Fruit fly (Drosophila melanogaster): ENCODE results near the gene Jon65Aii.
A peak's percentile ranks its signal among the peaks of the same experiment; 100 is the strongest.

Jon65Aii gene

dm6 chr3L:6052021-6052420 is at the start of gene Jon65Aii:
Gene Jon65Aii (plus strand): TSS chr3L:6052321.
- TF ChIP-seq noc (tag; optimal IDR thresholded peaks at IDR 0.05) = peak; percentile 5

dm6 chr3L:6010921-6011320 is 41.2 kb upstream of the Jon65Aii start, which contains the start of gene alphaKap4:
Gene alphaKap4 (minus strand): TSS chr3L:6011021.
- no peak for TF ChIP-seq noc (tag; optimal IDR thresholded peaks at IDR 0.05)

DNA sequence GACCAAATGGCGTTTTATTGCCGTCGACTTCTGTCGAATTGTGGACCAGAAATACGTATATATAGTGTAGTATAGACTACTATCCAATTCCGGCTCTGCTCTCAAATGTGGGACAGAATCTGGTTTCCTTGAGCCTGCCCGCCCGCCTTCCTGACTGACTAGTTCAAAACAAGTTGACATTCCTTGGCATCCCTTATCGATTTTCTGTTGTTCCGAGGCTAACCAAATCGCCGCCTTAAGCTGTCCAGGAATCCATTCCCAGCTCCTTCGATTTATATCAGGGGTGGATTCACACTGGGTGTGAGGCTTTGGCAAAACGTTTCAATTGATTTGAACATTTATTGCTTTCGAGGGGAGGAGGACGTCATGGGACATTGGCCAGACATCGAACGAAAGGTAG is 39.2 kb upstream of the Jon65Aii start:
- no peak for TF ChIP-seq noc (tag; optimal IDR thresholded peaks at IDR 0.05)

dm6 chr3L:6022142-6022541 is 30.0 kb upstream of the Jon65Aii start:
- TF ChIP-seq noc (tag; optimal IDR thresholded peaks at IDR 0.05) = no peak

dm6 chr3L:6033008-6033407 is 19.1 kb upstream of the Jon65Aii start:
- no peak for TF ChIP-seq noc (tag; optimal IDR thresholded peaks at IDR 0.05)

- no peak for TF ChIP-seq noc (tag; optimal IDR thresholded peaks at IDR 0.05)
Observed at dm6 chr3L:6034511-6034910, 17.6 kb upstream of the Jon65Aii start, which contains the start of gene CG10477. Gene CG10477 (minus strand): TSS chr3L:6034611.

- TF ChIP-seq noc (tag; optimal IDR thresholded peaks at IDR 0.05) = no peak
Observed at dm6 chr3L:6034916-6035315, 17.2 kb upstream of the Jon65Aii start, which contains the start of gene yip7. Gene yip7 (plus strand): TSS chr3L:6035216.

DNA sequence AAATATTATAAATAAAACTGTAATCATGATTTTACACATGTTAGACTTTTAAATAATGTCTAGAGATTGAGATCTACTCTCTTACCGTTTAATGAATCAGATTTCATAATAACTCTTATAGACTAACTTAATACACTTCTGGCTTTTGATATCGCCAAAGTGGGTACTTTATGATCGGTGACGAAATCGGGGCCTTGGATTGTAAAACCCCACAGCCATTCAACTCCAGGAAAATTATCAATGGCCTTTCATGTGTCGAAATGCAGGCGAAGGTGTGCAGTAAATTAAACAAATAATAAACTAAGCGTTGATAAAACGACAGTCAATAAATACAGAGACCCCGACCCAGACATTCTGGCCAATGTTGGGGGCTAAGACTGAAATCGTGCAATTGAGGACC is 16.0 kb upstream of the Jon65Aii start:
- no peak for TF ChIP-seq noc (tag; optimal IDR thresholded peaks at IDR 0.05)

- TF ChIP-seq noc (tag; optimal IDR thresholded peaks at IDR 0.05) = no peak
Observed at dm6 chr3L:6036811-6037210, 15.3 kb upstream of the Jon65Aii start, which contains the start of gene CG6462. Gene CG6462 (plus strand): TSS chr3L:6037111.

DNA sequence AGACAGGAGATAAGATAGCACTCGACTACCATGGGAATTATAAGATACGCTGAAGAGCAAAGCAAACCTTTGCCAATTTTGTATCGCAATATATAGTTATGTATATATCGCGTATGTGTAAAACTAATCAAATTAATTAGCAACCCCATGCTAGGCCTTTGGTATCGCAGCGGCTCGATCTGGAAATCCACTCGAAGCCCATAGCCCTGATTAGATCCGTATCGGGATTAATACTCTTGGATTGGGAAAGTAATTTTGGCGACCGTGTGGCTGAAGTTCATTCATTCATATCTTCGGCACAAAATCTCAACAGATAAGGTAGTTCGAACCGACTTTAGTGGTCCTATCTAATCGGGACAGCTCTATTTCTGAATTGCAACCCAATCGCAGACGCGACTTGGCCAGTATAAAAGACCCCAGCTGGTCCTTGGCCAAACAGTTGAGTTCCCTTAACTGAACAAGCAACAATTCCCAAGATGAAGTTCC is 13.4 kb upstream of the Jon65Aii start, which contains the start of gene Jon65Aiv:
TSS of gene Jon65Aiv (plus strand) at position 436 of the 486 bp plus-strand sequence.
- peak; percentile 62 for TF ChIP-seq noc (tag; optimal IDR thresholded peaks at IDR 0.05)

dm6 chr3L:6050230-6050807 is 1.8 kb upstream of the Jon65Aii start, which contains the start of gene Jon65Aiii:
Gene Jon65Aiii (plus strand): TSS chr3L:6050757.
- peak; percentile 74 for TF ChIP-seq noc (tag; optimal IDR thresholded peaks at IDR 0.05)

dm6 chr3L:6054343-6054742 is 2.2 kb downstream of the Jon65Aii start, which contains the start of gene Jon65Ai:
Gene Jon65Ai (minus strand): TSS chr3L:6054443.
- peak; percentile 29 for TF ChIP-seq noc (tag; optimal IDR thresholded peaks at IDR 0.05)

DNA sequence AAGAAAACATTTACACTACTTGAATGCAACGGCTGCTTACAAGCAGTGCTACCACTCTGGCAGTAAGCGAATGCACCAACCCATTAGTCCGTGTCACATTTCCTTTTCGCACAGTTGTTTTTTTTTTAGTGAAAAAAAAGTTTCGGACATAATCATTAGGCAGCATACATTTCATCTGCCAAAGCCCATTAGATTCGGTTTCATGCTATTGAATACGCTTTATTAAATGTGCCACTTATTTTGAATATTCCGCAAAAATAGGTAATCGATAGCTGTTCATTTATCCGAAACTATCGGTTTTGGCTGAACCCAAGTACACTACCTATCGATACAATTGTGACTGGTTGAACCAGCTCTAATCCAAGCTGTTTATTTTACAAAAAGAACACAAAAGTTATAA is 2.7 kb downstream of the Jon65Aii start, which contains the start of gene tant:
TSS of gene tant (plus strand) at position 334 of the 400 bp plus-strand sequence.
- TF ChIP-seq noc (tag; optimal IDR thresholded peaks at IDR 0.05) = no peak

DNA sequence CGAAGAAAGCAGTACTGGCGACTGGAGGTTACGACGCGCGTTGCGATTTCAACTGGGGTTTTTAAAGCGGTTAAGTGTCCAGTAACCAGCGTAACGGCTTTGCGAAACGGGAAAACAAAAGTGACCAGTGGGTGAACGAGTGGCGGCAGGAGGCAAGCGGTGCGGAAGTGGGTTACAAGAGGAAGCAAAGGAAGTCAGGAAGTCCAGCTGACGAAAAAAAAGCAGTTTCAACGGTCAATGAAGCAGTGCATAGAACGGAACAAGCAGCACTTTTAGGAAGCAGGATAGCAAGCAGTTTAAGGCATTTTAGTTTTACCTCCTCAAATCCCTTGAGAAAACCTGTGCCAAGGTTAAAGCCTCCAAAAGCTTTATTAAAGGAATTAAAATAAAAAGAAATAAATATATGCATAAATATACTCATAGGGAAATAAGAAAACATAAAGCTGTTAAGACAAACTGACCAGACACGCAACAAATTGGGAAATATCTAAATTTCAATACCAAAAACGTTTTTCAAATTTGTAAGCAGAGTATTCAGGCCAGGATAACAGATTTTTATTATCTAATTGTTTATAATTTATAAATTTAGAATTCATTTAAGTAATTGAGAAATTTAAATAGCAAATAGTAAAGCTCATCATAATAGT is 7.1 kb downstream of the Jon65Aii start, which contains the start of gene CG6592:
TSS of gene CG6592 (plus strand) at position 597 of the 647 bp plus-strand sequence.
- TF ChIP-seq noc (tag; optimal IDR thresholded peaks at IDR 0.05) = no peak

DNA sequence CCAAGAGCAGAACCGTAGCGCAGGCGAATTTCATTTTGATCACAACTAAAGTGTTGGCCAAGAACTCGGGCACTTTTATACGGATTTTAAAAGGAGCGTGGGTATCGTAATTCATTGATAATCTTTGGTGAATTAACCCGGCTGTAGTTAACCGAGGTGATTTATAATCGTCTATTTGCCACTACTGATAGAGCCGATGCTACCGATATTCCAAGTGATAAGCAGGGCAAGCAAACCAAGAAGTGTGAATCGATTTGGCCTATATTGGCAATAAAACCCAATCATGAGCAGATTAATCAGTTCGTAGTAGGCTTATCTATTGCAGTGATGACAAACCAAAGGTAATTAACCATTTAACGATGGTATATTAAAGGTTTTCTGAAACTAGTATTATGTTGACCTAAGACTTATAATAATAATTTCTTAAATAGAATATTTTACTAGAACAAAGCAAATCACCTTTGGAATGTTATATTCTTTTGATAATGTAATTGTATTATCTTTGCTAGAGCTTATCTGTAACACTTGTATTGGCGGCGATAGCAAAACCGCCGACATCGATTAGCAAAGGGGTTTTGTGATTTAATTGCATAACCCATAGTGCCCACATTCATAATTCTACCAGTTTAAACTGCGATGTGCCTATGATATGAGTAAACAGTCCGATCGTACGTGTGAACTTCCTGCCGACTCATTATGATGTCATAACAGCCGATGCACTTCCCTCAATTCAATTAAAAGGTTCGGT is 10.9 kb downstream of the Jon65Aii start, which contains the start of gene CG10472:
TSS of gene CG10472 (minus strand) at position 51 of the 748 bp plus-strand sequence.
- peak; percentile 24 for TF ChIP-seq noc (tag; optimal IDR thresholded peaks at IDR 0.05)

DNA sequence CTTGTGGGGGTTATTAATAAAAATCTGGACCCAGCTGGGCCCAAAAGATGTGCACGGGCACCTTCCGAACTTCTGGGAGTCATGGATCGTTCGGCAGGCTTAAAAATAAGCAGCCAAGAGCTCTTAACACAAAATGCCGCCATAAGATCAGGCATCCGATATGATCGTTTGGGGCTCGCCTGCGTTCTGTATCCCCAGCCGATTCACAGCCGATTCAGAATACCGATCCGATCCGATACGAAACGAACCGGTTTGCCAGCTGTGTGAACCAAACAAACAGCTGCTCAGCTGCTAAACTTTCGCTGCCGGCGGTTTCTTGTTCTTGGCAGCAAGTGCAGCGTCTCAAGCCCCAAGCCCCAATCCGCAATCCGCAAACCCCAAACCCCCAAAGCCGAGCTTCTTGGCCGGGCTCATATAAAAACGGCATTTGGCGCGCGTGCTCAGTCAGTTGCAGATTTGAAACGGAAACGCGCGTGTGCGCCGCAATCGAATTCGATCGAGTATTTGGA is 13.8 kb downstream of the Jon65Aii start, which contains the start of gene CG42269:
TSS of gene CG42269 (plus strand) at position 416 of the 509 bp plus-strand sequence.
- no peak for TF ChIP-seq noc (tag; optimal IDR thresholded peaks at IDR 0.05)
